Fruit fly (Drosophila melanogaster): ENCODE data around the gene CG12231.

Gene CG12231

dm6 chrX:19494830-19495610 is 36.5 kb downstream of the CG12231 start, which contains the start of the genes ksh, CG14200 and Pfrx (continued):
- TF ChIP-seq CG10267 (tag; optimal IDR thresholded peaks at IDR 0.05) (no peak), Abd-B (GFP tag; optimal IDR thresholded peaks at IDR 0.05) (peak; percentile 26), CG7987 (GFP tag; optimal IDR thresholded peaks at IDR 0.05) (no peak), CG16863 (GFP tag; optimal IDR thresholded peaks at IDR 0.05) (no peak), bowl (GFP tag; IDR thresholded peaks at IDR 0.05) (no peak), HLH3B (GFP tag; IDR thresholded peaks at IDR 0.05) (no peak), grau (tag; optimal IDR thresholded peaks at IDR 0.05) (no peak), chif (GFP tag; optimal IDR thresholded peaks at IDR 0.05) (no peak), Dfd (GFP tag; optimal IDR thresholded peaks at IDR 0.05) (no peak), CG15514 (GFP tag; optimal IDR thresholded peaks at IDR 0.05) (peak; percentile 98), nom (GFP tag; optimal IDR thresholded peaks at IDR 0.05) (no peak), Sox102F (GFP tag; optimal IDR thresholded peaks at IDR 0.05) (no peak), gt (GFP tag; IDR thresholded peaks at IDR 0.05) (no peak), fu2 (GFP tag; optimal IDR thresholded peaks at IDR 0.05) (no peak), nmo (GFP tag; optimal IDR thresholded peaks at IDR 0.05) (peak; percentile 39), CG17359 (tag; optimal IDR thresholded peaks at IDR 0.05) (no peak), zen (tag; optimal IDR thresholded peaks at IDR 0.05) (no peak), Fer2 (tag; optimal IDR thresholded peaks at IDR 0.05) (no peak), tgo (GFP tag; IDR thresholded peaks at IDR 0.05) (no peak), CG6765 (GFP tag; optimal IDR thresholded peaks at IDR 0.05) (no peak), az2 (GFP tag; optimal IDR thresholded peaks at IDR 0.05) (no peak), Hr51 (GFP tag; optimal IDR thresholded peaks at IDR 0.05) (no peak), MBD-R2 (GFP tag; IDR thresholded peaks at IDR 0.05) (peak; percentile 33), ewg (GFP tag; optimal IDR thresholded peaks at IDR 0.05) (no peak), CG32532 (GFP tag; IDR thresholded peaks at IDR 0.05) (peak; percentile 86), CG11695 (GFP tag; IDR thresholded peaks at IDR 0.05) (no peak), Taf1 (GFP tag; IDR thresholded peaks at IDR 0.05) (no peak), lbe (GFP tag; optimal IDR thresholded peaks at IDR 0.05) (no peak), Bdp1 (GFP tag; optimal IDR thresholded peaks at IDR 0.05) (no peak), vnd (GFP tag; IDR thresholded peaks at IDR 0.05; ENCODE audit: partially characterized antibody) (peak; percentile 88), chm (GFP tag; IDR thresholded peaks at IDR 0.05) (0 out of 2 replicates have a peak, but pooled peaks have one; percentile 11), sima (GFP tag; optimal IDR thresholded peaks at IDR 0.05) (no peak), CG12942 (GFP tag; optimal IDR thresholded peaks at IDR 0.05) (no peak), ind (GFP tag; optimal IDR thresholded peaks at IDR 0.05) (no peak), danr (GFP tag; IDR thresholded peaks at IDR 0.05) (no peak), Ets65A (GFP tag) (peak; percentile 30), inv (GFP tag; IDR thresholded peaks at IDR 0.05; ENCODE audit: partially characterized antibody) (peak; percentile 90), CG10979 (tag; optimal IDR thresholded peaks at IDR 0.05) (no peak), fru (optimal IDR thresholded peaks at IDR 0.05) (no peak), CG8944 (GFP tag; optimal IDR thresholded peaks at IDR 0.05) (peak; percentile 25), Jarid2 (GFP tag; optimal IDR thresholded peaks at IDR 0.05) (no peak), sens-2 (GFP tag; IDR thresholded peaks at IDR 0.05) (no peak), amos (GFP tag; IDR thresholded peaks at IDR 0.05; ENCODE audit: partially characterized antibody) (peak; percentile 97), CG5953 (GFP tag; IDR thresholded peaks at IDR 0.05) (no peak), unpg (GFP tag; optimal IDR thresholded peaks at IDR 0.05) (no peak), dmrt11E (tag; optimal IDR thresholded peaks at IDR 0.05) (no peak), Rfx (GFP tag; IDR thresholded peaks at IDR 0.05) (peak; percentile 46), CG13287 (GFP tag; IDR thresholded peaks at IDR 0.05; ENCODE audit: partially characterized antibody) (peak; percentile 79), CG5180 (GFP tag; optimal IDR thresholded peaks at IDR 0.05) (no peak), gsb (GFP tag; IDR thresholded peaks at IDR 0.05) (no peak)
